Worm (Caenorhabditis elegans): ENCODE results near the gene gss-1.

The gss-1 gene

DNA sequence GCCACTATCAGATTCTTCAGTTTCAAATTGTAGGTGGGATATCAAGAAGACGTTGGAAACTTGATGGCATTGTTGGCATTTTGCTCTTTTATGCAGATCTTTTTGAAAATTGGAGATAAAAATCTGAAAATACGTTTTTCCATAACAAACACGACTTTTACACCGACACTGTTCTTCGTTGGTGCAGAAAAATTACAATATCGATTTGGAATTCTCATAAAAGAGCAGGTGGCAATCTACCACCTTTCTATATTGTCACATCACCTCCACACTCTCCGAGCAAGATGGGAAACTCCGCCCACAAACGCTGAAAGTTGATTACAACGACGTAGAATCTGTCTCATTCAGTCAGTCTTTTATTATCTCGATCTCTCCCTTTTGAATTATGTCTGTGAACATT, 8.8 kb downstream of the gss-1 start, which contains the start of gene arrd-2:
TSS of gene arrd-2 (plus strand) at position 301 of the 400 bp plus-strand sequence.
- TF ChIP-seq scrt-1 (GFP tag; IDR thresholded peaks at IDR 0.05) = no peak
- no peak for TF ChIP-seq ets-7 (tag; optimal IDR thresholded peaks at IDR 0.05)
- TF ChIP-seq ceh-36 (tag; optimal IDR thresholded peaks at IDR 0.05) = no peak
- no peak for TF ChIP-seq hnd-1 (tag; optimal IDR thresholded peaks at IDR 0.05)
- TF ChIP-seq F13C5.2 (tag; optimal IDR thresholded peaks at IDR 0.05) = no peak
- no peak for TF ChIP-seq tbx-37 (GFP tag; conservative IDR thresholded peaks at IDR 0.05)
- TF ChIP-seq pes-1 (GFP tag; IDR thresholded peaks at IDR 0.05) = no peak
- no peak for TF ChIP-seq aly-1 (tag; optimal IDR thresholded peaks at IDR 0.05)
- no peak for TF ChIP-seq sea-1 (GFP tag; conservative IDR thresholded peaks at IDR 0.05)
- TF ChIP-seq ama-1 (optimal IDR thresholded peaks at IDR 0.05) = no peak
- TF ChIP-seq tra-4 (tag; optimal IDR thresholded peaks at IDR 0.05) = no peak
- TF ChIP-seq flt-1 (GFP tag; IDR thresholded peaks at IDR 0.05) = no peak
- no peak for TF ChIP-seq ceh-13 (GFP tag; optimal IDR thresholded peaks at IDR 0.05)
- no peak for TF ChIP-seq tbx-11 (GFP tag; IDR thresholded peaks at IDR 0.05)
- TF ChIP-seq B0310.2 (tag; optimal IDR thresholded peaks at IDR 0.05) = no peak
- no peak for TF ChIP-seq hmbx-1 (tag; optimal IDR thresholded peaks at IDR 0.05)
- TF ChIP-seq hmg-4 (GFP tag; optimal IDR thresholded peaks at IDR 0.05) = no peak

- TF ChIP-seq tra-4 (tag; optimal IDR thresholded peaks at IDR 0.05) = no peak
- no peak for TF ChIP-seq ceh-36 (tag; optimal IDR thresholded peaks at IDR 0.05)
- TF ChIP-seq aly-1 (tag; optimal IDR thresholded peaks at IDR 0.05) = no peak
- TF ChIP-seq tbx-11 (GFP tag; IDR thresholded peaks at IDR 0.05) = no peak
Observed at ce11 chrII:9407020-9407419, 9.2 kb downstream of the gss-1 start, which contains the start of gene mpz-6. Gene mpz-6, minus strand, starts transcription at chrII:9407120.

ce11 chrII:9403846-9404245, 12.4 kb downstream of the gss-1 start, which contains the start of gene Y51B9A.5:
Gene Y51B9A.5, plus strand, starts transcription at chrII:9404146.
- TF ChIP-seq flt-1 (GFP tag; IDR thresholded peaks at IDR 0.05) = no peak
- no peak for TF ChIP-seq hmg-4 (GFP tag; optimal IDR thresholded peaks at IDR 0.05)

ce11 chrII:9403087-9403486, 13.1 kb downstream of the gss-1 start, which contains the start of gene Y51B9A.6:
Gene Y51B9A.6, minus strand, starts transcription at chrII:9403187.
- TF ChIP-seq tra-4 (tag; optimal IDR thresholded peaks at IDR 0.05) (no peak), ets-7 (tag; optimal IDR thresholded peaks at IDR 0.05) (no peak), hmbx-1 (tag; optimal IDR thresholded peaks at IDR 0.05) (no peak), ceh-13 (GFP tag; optimal IDR thresholded peaks at IDR 0.05) (no peak), pes-1 (GFP tag; IDR thresholded peaks at IDR 0.05) (no peak), tbx-37 (GFP tag; conservative IDR thresholded peaks at IDR 0.05) (no peak)

DNA sequence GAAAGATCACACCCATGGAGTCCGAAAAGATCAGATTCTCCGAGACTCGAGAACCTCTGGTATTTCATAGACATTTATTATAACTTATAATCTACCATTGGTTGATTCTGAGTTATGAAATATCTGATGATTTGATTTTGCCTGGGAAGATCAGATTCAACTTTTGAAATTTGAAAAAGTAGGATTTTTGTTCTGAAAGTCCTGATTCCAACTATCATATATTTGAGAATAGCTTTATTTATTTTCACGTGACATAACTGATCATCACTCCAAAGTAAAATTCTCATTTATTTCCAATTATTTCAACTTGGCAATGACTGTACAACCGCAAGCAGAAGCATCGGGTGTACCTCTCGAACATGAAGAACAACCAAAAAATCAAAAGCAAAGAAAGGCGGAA, 16.5 kb downstream of the gss-1 start, which contains the start of gene Y51B9A.7:
TSS of gene Y51B9A.7 (plus strand) at position 301 of the 400 bp plus-strand sequence.
- TF ChIP-seq tbx-11 (GFP tag; IDR thresholded peaks at IDR 0.05) (no peak), tbx-37 (GFP tag; conservative IDR thresholded peaks at IDR 0.05) (no peak), hmbx-1 (tag; optimal IDR thresholded peaks at IDR 0.05) (no peak), ceh-36 (tag; optimal IDR thresholded peaks at IDR 0.05) (no peak), pes-1 (GFP tag; IDR thresholded peaks at IDR 0.05) (no peak), B0310.2 (tag; optimal IDR thresholded peaks at IDR 0.05) (no peak), tra-4 (tag; optimal IDR thresholded peaks at IDR 0.05) (no peak), sea-1 (GFP tag; conservative IDR thresholded peaks at IDR 0.05) (no peak), hmg-4 (GFP tag; optimal IDR thresholded peaks at IDR 0.05) (no peak), scrt-1 (GFP tag; IDR thresholded peaks at IDR 0.05) (no peak), ceh-13 (GFP tag; optimal IDR thresholded peaks at IDR 0.05) (no peak), aly-1 (tag; optimal IDR thresholded peaks at IDR 0.05) (no peak), F13C5.2 (tag; optimal IDR thresholded peaks at IDR 0.05) (no peak), ets-7 (tag; optimal IDR thresholded peaks at IDR 0.05) (no peak), ama-1 (optimal IDR thresholded peaks at IDR 0.05) (no peak), hnd-1 (tag; optimal IDR thresholded peaks at IDR 0.05) (no peak), flt-1 (GFP tag; IDR thresholded peaks at IDR 0.05) (no peak)

- TF ChIP-seq ets-7 (tag; optimal IDR thresholded peaks at IDR 0.05) = no peak
- TF ChIP-seq scrt-1 (GFP tag; IDR thresholded peaks at IDR 0.05) = no peak
- no peak for TF ChIP-seq hmg-4 (GFP tag; optimal IDR thresholded peaks at IDR 0.05)
- no peak for TF ChIP-seq pes-1 (GFP tag; IDR thresholded peaks at IDR 0.05)
- no peak for TF ChIP-seq F13C5.2 (tag; optimal IDR thresholded peaks at IDR 0.05)
- TF ChIP-seq hnd-1 (tag; optimal IDR thresholded peaks at IDR 0.05) = no peak
Observed at ce11 chrII:9398370-9398901, 17.8 kb downstream of the gss-1 start, which contains the start of the genes Y51B9A.14 and Y51B9A.8. Gene Y51B9A.14, minus strand, starts transcription at chrII:9398470. Gene Y51B9A.8, plus strand, starts transcription at chrII:9398851.

- no peak for TF ChIP-seq aly-1 (tag; optimal IDR thresholded peaks at IDR 0.05)
- no peak for TF ChIP-seq ets-7 (tag; optimal IDR thresholded peaks at IDR 0.05)
- no peak for TF ChIP-seq flt-1 (GFP tag; IDR thresholded peaks at IDR 0.05)
- TF ChIP-seq sea-1 (GFP tag; conservative IDR thresholded peaks at IDR 0.05) = no peak
- no peak for TF ChIP-seq ama-1 (optimal IDR thresholded peaks at IDR 0.05)
- TF ChIP-seq F13C5.2 (tag; optimal IDR thresholded peaks at IDR 0.05) = no peak
Observed at ce11 chrII:9397496-9397895, 18.7 kb downstream of the gss-1 start, which contains the start of gene Y51B9A.9. Gene Y51B9A.9, minus strand, starts transcription at chrII:9397596.

ce11 chrII:9392724-9393123, 23.5 kb downstream of the gss-1 start, which contains the start of gene lido-17:
Gene lido-17, minus strand, starts transcription at chrII:9392824.
- TF ChIP-seq tbx-37 (GFP tag; conservative IDR thresholded peaks at IDR 0.05) (no peak), sea-1 (GFP tag; conservative IDR thresholded peaks at IDR 0.05) (no peak), aly-1 (tag; optimal IDR thresholded peaks at IDR 0.05) (no peak), hmbx-1 (tag; optimal IDR thresholded peaks at IDR 0.05) (no peak), hmg-4 (GFP tag; optimal IDR thresholded peaks at IDR 0.05) (no peak)

Measured in whole organism, early embryonic.